Worm (Caenorhabditis elegans): ENCODE data around the gene ugt-1.

Gene ugt-1

DNA sequence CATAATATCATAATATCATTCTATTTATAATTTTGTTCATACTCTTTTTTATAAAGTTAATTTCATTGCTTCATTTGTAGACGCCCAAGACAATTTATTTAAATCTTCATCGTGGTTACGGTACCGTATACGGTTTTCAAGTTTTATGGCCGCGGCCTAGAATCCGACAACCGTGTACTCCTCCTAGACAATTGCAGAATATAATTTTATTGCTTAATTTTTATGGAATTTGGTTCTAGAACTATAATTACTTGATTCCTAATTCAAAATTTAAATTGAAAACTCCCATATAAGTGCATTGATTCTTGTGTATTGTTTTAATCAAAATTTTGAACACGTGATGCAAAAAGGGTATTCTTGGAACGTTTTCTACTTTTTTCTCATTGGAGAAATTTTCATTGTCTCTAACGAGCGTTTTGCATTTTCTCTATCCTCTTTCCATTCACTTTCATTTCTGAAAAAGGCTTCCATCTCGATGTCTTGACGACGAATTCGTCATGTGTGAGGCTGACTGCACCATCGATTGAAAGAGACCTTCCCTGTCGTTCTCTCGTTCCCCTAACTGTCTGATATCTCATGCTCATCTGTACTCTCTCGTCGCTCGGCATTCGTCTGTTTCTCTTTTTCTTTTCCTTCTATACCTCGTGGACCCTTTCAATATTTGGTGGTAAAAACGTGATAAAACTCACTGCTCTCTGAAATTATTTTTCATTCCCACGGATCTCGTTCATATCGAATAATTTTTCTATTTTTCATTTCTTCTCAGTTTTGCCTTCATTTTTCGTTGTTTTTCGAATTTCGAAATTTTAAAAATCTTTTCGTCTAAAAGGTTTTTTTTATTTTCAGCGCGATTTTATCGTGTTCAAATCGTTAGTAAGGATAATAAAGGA, 45.9 kb downstream of the ugt-1 start, which contains the start of gene pap-1 (continued):
- no peak for TF ChIP-seq ceh-9 (tag; optimal IDR thresholded peaks at IDR 0.05)
- no peak for TF ChIP-seq Y22D7AL.16 (tag; optimal IDR thresholded peaks at IDR 0.05)
- TF ChIP-seq ceh-48 (tag; optimal IDR thresholded peaks at IDR 0.05): no peak
- peak; percentile 88 for TF ChIP-seq hlh-30 (tag; optimal IDR thresholded peaks at IDR 0.05; ENCODE audit: insufficient read depth)
- TF ChIP-seq unc-42 (tag; optimal IDR thresholded peaks at IDR 0.05): no peak

Measured in whole organism, late embryonic.